Fruit fly (Drosophila melanogaster): ENCODE data around the gene MED30.

Gene MED30

DNA sequence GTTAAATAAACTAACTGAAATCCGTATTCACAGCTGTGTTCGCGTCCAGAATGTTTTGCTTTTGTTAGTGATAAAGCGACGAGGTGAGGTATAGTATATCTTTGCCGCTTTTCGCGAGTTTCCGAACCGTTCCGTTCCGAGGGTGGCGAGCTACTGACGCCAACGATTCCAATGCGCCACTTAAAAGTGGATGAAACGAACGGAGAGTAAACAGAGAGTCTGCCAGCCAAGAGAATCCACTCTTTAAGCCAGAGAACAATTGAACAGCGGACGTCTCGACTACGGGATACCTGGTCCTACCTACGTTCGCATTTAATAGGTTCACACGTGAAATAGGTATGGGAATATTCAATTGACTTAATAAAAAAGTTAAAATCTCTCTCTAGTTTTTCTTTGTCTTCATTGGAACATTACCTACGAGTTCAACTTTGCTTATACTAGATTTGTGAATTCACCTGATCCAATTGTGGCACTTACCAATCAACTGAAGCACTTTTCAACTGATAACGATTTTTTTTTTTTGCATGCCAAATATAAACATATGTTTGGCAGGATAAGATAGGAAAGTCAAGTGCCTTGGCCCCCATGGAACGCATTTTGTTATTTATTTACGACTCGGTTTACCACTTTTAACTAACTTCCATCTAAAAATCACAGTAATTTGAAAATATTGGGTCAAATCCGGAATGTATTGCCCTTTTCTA is 49.9 kb downstream of the MED30 start, which contains the start of gene CG13893 (continued):
- TF ChIP-seq Rx (GFP tag; IDR thresholded peaks at IDR 0.05) (no peak), kah (GFP tag; optimal IDR thresholded peaks at IDR 0.05) (peak; percentile 24), CG17328 (GFP tag; IDR thresholded peaks at IDR 0.05) (no peak), unpg (GFP tag; optimal IDR thresholded peaks at IDR 0.05) (no peak), Opbp (GFP tag; IDR thresholded peaks at IDR 0.05; ENCODE audit: partially characterized antibody) (peak; percentile 25; the same call in 1 of the 3 replicates), Doc2 (GFP tag; IDR thresholded peaks at IDR 0.05) (no peak), bab2 (GFP tag; optimal IDR thresholded peaks at IDR 0.05) (peak; percentile 5), GATAe (GFP tag; conservative IDR thresholded peaks at IDR 0.05) (no peak), CG5180 (GFP tag; optimal IDR thresholded peaks at IDR 0.05) (no peak), D19A (tag; optimal IDR thresholded peaks at IDR 0.05) (no peak), pzg (GFP tag; optimal IDR thresholded peaks at IDR 0.05) (peak; percentile 15), al (GFP tag; IDR thresholded peaks at IDR 0.05) (no peak), ash1 (GFP tag; optimal IDR thresholded peaks at IDR 0.05) (no peak), CG30020 (tag; optimal IDR thresholded peaks at IDR 0.05) (no peak), otp (GFP tag; IDR thresholded peaks at IDR 0.05) (peak; percentile 61; the same call in 1 of the 3 replicates), CG16813 (GFP tag; IDR thresholded peaks at IDR 0.05; ENCODE audit: partially characterized antibody) (no peak), CG15269 (tag; optimal IDR thresholded peaks at IDR 0.05) (peak; percentile 21), sisA (GFP tag; IDR thresholded peaks at IDR 0.05) (no peak), p53 (GFP tag; optimal IDR thresholded peaks at IDR 0.05) (no peak), Atf-2 (GFP tag; optimal IDR thresholded peaks at IDR 0.05) (no peak), Hand (GFP tag; optimal IDR thresholded peaks at IDR 0.05) (peak; percentile 17), vfl (GFP tag; optimal IDR thresholded peaks at IDR 0.05) (no peak), Taf1 (GFP tag; IDR thresholded peaks at IDR 0.05) (no peak), nerfin-2 (GFP tag; IDR thresholded peaks at IDR 0.05; ENCODE audit: partially characterized antibody) (peak; percentile 40; the same call in 1 of the 2 replicates), ken (GFP tag; IDR thresholded peaks at IDR 0.05) (no peak), Aef1 (GFP tag; IDR thresholded peaks at IDR 0.05) (no peak), CG8089 (GFP tag; optimal IDR thresholded peaks at IDR 0.05) (no peak), CG17802 (tag; optimal IDR thresholded peaks at IDR 0.05) (no peak), Vsx1 (GFP tag; optimal IDR thresholded peaks at IDR 0.05) (no peak), ato (GFP tag; IDR thresholded peaks at IDR 0.05; ENCODE audit: partially characterized antibody) (peak; percentile 75), HLH3B (GFP tag; IDR thresholded peaks at IDR 0.05) (no peak), seq (GFP tag; IDR thresholded peaks at IDR 0.05) (peak; percentile 56; the same call in 1 of the 2 replicates), sr (GFP tag; IDR thresholded peaks at IDR 0.05) (peak; percentile 69; the same call in 2 of the 3 replicates), gem (tag; optimal IDR thresholded peaks at IDR 0.05) (no peak), Mes4 (GFP tag; optimal IDR thresholded peaks at IDR 0.05) (no peak), CG3407 (GFP tag; optimal IDR thresholded peaks at IDR 0.05) (no peak), CG7745 (tag; optimal IDR thresholded peaks at IDR 0.05) (no peak), abd-A (tag; optimal IDR thresholded peaks at IDR 0.05) (no peak), Sox100B (GFP tag; optimal IDR thresholded peaks at IDR 0.05) (no peak), CG10543 (GFP tag; optimal IDR thresholded peaks at IDR 0.05) (peak; percentile 83), cwo (GFP tag; optimal IDR thresholded peaks at IDR 0.05) (peak; percentile 5), CG15479 (GFP tag; optimal IDR thresholded peaks at IDR 0.05) (no peak), CG9727 (GFP tag; optimal IDR thresholded peaks at IDR 0.05) (no peak), ro (GFP tag; IDR thresholded peaks at IDR 0.05) (no peak), Sry-δ (GFP tag; optimal IDR thresholded peaks at IDR 0.05) (no peak), Scr (GFP tag; IDR thresholded peaks at IDR 0.05; ENCODE audit: partially characterized antibody) (peak; percentile 40; the same call in 1 of the 2 replicates), lov (optimal IDR thresholded peaks at IDR 0.05) (no peak), lov (GFP tag; IDR thresholded peaks at IDR 0.05) (0 out of 3 replicates have a peak, but pooled peaks have one; percentile 33), eyg (GFP tag; optimal IDR thresholded peaks at IDR 0.05) (peak; percentile 52)

All from whole organism, embryonic.